Worm (Caenorhabditis elegans) whole organism, young adult: ENCODE measurements around the gene F11A5.16.

Experiments used
- F33H1.4 ChIP-seq: fragments of 200-800 bp; sonication (Bioruptor generic); IDR thresholded peaks from 2 replicates; pipeline ENCODE4 v1.3.6; 2022; ENCODE audit warnings: missing genetic modification reagents, missing genetic modification characterization, missing compliant biosample characterization
- ama-1 ChIP-seq, 3 experiments: fragments of 150-350 bp in 1 of 3; sonication (generic microtip) in 2 of 3; optimal IDR thresholded peaks; 2 replicates each; lab custom pipeline; 2014 to 2018; ENCODE audit warnings: missing biosample characterization in 2 of 3, missing genetic modification characterization in 2 of 3, missing genetic modification reagents in 2 of 3
- atf-7 ChIP-seq: sonication (generic microtip); optimal IDR thresholded peaks from 2 replicates; lab custom pipeline; 2017; ENCODE audit warnings: mild to moderate bottlenecking, missing genetic modification characterization, missing compliant biosample characterization
- ceh-100 ChIP-seq: fragments of 200-800 bp; sonication (Bioruptor generic); IDR thresholded peaks from 2 replicates; pipeline ENCODE4 v1.3.6; 2022; ENCODE audit warnings: missing genetic modification reagents, missing genetic modification characterization, missing compliant biosample characterization
- egl-44 ChIP-seq: fragments of 200-800 bp; sonication (Bioruptor generic); IDR thresholded peaks from 2 replicates; pipeline ENCODE4 v1.3.6; 2022; ENCODE audit warnings: missing genetic modification reagents, missing genetic modification characterization, missing compliant biosample characterization
- him-1 ChIP-seq: sonication (generic microtip); optimal IDR thresholded peaks from 2 replicates; lab custom pipeline; 2016; ENCODE audit warnings: missing genotype, missing genetic modification reagents, missing genetic modification characterization, missing compliant biosample characterization
- lin-35 ChIP-seq, 3 experiments: fragments of 150-350 bp in 2 of 3; sonication (generic microtip) in 1 of 3; optimal IDR thresholded peaks; 2 replicates each; lab custom pipeline; 2014 to 2018; ENCODE audit warnings: missing biosample characterization in 3 of 3, missing genetic modification characterization in 3 of 3, missing genetic modification reagents in 3 of 3
- nhr-179 ChIP-seq: sonication (generic microtip); optimal IDR thresholded peaks from 2 replicates; lab custom pipeline; 2016; ENCODE audit warnings: mild to moderate bottlenecking, missing genetic modification characterization, missing compliant biosample characterization
- pha-4 ChIP-seq: fragments of 150-350 bp; sonication (generic microtip); optimal IDR thresholded peaks from 2 replicates; lab custom pipeline; 2014; ENCODE audit warnings: missing biosample characterization, missing genetic modification reagents, missing genetic modification characterization
- unc-130 ChIP-seq: sonication (generic microtip); optimal IDR thresholded peaks from 2 replicates; lab custom pipeline; 2016; ENCODE audit warnings: missing genetic modification reagents, missing genetic modification characterization, missing compliant biosample characterization
- unc-62 ChIP-seq: fragments of 150-350 bp; optimal IDR thresholded peaks from 2 replicates; lab custom pipeline; 2014; ENCODE audit warnings: missing biosample characterization, missing genetic modification reagents, missing genetic modification characterization

- TF ChIP-seq nhr-179 (tag; lab: Kevin White, UChicago) (no peak), F33H1.4 (GFP tag; lab: Robert Waterston, UW) (no peak), unc-62 (GFP tag; lab: Kevin White, UChicago) (no peak), lin-35 (GFP tag; optimal IDR thresholded peaks at IDR 0.05; lab: Kevin White, UChicago) (no peak), him-1 (tag; lab: Kevin White, UChicago) (no peak), atf-7 (tag; lab: Kevin White, UChicago) (no peak), egl-44 (GFP tag; lab: Robert Waterston, UW) (no peak), unc-130 (GFP tag; lab: Kevin White, UChicago) (no peak), ceh-100 (GFP tag; lab: Robert Waterston, UW) (no peak), ama-1 (optimal IDR thresholded peaks at IDR 0.05; lab: Kevin White, UChicago) (no peak), ama-1 (GFP tag; optimal IDR thresholded peaks at IDR 0.05; lab: Kevin White, UChicago) (no peak), pha-4 (tag; lab: Kevin White, UChicago) (no peak)
Measured at ce11 chrV:16209837-16210236, 915 bp upstream of the F11A5.16 start, which contains the start of gene oac-15.
